Fruit fly (Drosophila melanogaster) S2 (cell line): ENCODE measurements around the gene CG46026.

Experiments
- CG8478 ChIP-seq: fragments of >200 bp; optimal IDR thresholded peaks from 2 replicates; lab custom pipeline; 2018
- CTCF ChIP-seq, 2 experiments: fragments of >200 bp; optimal IDR thresholded peaks; 2 replicates each; lab custom pipeline; 2018

dm6 chr3R:6303738-6304137 lies 2.9 kb upstream of the CG46026 start, which contains the start of gene CG46396:
- no peak for TF ChIP-seq CTCF (optimal IDR thresholded peaks at IDR 0.05; lab: Kevin White, UChicago)
- no peak for TF ChIP-seq CG8478 (lab: Kevin White, UChicago)
